Worm (Caenorhabditis elegans): ENCODE data around the gene ZK507.1.

The ZK507.1 gene

DNA sequence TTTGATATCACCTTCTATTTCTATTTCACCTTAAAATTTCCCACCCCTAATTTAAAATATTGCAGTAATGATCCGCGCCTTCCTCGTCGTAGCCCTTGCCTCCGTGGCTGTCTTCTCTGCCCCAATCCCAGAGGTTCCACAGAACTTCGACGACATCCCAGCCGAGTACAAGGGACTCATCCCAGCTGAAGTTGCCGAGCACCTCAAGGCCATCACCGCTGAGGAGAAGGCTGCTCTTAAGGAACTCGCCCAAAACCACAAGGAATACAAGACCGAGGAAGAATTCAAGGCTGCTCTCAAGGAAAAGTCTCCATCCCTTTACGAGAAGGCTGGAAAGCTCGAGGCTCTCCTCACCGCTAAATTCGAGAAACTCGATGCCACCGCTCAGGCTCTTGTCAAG lies 19.3 kb downstream of the ZK507.1 start, which contains the start of gene far-2:
far-2 (plus strand) TSS at position 66 of the 400 bp plus-strand sequence.
- no peak for TF ChIP-seq nhr-20 (tag; optimal IDR thresholded peaks at IDR 0.05)

DNA sequence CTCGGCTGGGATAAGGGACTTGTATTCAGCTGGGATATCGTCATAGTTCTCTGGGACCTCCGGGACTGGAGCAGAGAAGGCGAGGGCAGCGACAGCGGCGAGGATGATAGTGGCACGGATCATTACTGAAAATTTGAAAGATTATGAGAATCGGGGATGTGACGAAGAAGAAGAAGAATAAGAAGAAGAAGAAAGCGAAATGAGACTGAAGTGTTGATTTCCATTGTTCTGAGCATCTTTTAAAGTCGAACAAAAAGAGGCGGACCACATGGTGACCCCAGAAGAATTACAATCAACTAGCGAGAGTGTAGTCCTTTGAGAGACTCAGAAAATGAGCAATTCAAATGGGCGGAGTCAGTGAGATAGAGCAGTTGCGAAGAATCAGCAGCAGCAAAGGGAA lies 20.1 kb downstream of the ZK507.1 start, which contains the start of gene far-1:
far-1 (minus strand) TSS at position 125 of the 400 bp plus-strand sequence.
- TF ChIP-seq C16A3.4 (tag; optimal IDR thresholded peaks at IDR 0.05), result no peak
- peak; percentile 28 for TF ChIP-seq lin-14 (GFP tag; optimal IDR thresholded peaks at IDR 0.05)
- TF ChIP-seq lsy-2 (tag; optimal IDR thresholded peaks at IDR 0.05), result peak; percentile 12 to 30
- TF ChIP-seq dsc-1 (tag; optimal IDR thresholded peaks at IDR 0.05), result peak; percentile 72
- TF ChIP-seq xbp-1 (tag; optimal IDR thresholded peaks at IDR 0.05), result no peak
- no peak for TF ChIP-seq vab-15 (tag; optimal IDR thresholded peaks at IDR 0.05)
- peak; percentile 60 for TF ChIP-seq nhr-71 (tag; optimal IDR thresholded peaks at IDR 0.05)
- TF ChIP-seq rnt-1 (tag; optimal IDR thresholded peaks at IDR 0.05), result peak; percentile 49
- no peak for TF ChIP-seq nhr-85 (tag)
- TF ChIP-seq pqm-1 (tag; optimal IDR thresholded peaks at IDR 0.05), result no peak
- TF ChIP-seq fkh-4 (tag; optimal IDR thresholded peaks at IDR 0.05; ENCODE audit: borderline replicate concordance), result peak; percentile 48
- peak; percentile 10 for TF ChIP-seq nhr-11 (tag; optimal IDR thresholded peaks at IDR 0.05)
- TF ChIP-seq lir-3 (tag; optimal IDR thresholded peaks at IDR 0.05; ENCODE audit: poor library complexity), result peak; percentile 14
- TF ChIP-seq nhr-19 (GFP tag; conservative IDR thresholded peaks at IDR 0.05), result peak; percentile 22
- TF ChIP-seq nhr-84 (tag; optimal IDR thresholded peaks at IDR 0.05), result no peak
- peak; percentile 49 for TF ChIP-seq ama-1 (optimal IDR thresholded peaks at IDR 0.05)
- TF ChIP-seq nhr-20 (tag; optimal IDR thresholded peaks at IDR 0.05), result peak; percentile 38
- peak; percentile 39 for TF ChIP-seq snu-23 (GFP tag; optimal IDR thresholded peaks at IDR 0.05)
- TF ChIP-seq swsn-7 (tag; optimal IDR thresholded peaks at IDR 0.05), result peak; percentile 13

DNA sequence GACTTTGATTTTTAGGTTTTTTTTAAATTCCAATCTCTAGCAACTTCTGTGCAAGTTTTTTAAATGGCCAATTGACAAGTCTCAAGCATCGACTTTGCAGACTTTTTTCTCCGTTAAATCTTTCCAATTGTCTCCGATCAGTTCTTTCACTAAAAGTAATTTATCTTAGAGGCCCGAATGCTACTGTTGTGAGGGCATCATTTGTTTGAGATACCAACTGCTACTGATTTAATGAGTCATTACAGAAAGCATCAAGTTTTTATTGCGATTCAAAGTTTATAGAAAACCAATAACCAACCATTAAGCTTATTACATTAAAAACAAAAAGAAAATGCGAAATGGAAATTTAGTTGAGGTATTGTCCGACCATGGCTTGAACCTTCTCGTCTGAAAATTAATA lies 21.0 kb downstream of the ZK507.1 start:
- TF ChIP-seq dsc-1 (tag; optimal IDR thresholded peaks at IDR 0.05), result peak; percentile 1
- TF ChIP-seq rnt-1 (tag; optimal IDR thresholded peaks at IDR 0.05), result peak; percentile 54
- TF ChIP-seq lsy-2 (tag; optimal IDR thresholded peaks at IDR 0.05), result peak; percentile 3 to 39
- peak; percentile 1 for TF ChIP-seq swsn-7 (tag; optimal IDR thresholded peaks at IDR 0.05)
- peak; percentile 11 for TF ChIP-seq snu-23 (GFP tag; optimal IDR thresholded peaks at IDR 0.05)
- peak; percentile 3 for TF ChIP-seq lin-14 (GFP tag; optimal IDR thresholded peaks at IDR 0.05)
- TF ChIP-seq nhr-71 (tag; optimal IDR thresholded peaks at IDR 0.05), result peak; percentile 19
- TF ChIP-seq unc-30 (tag; optimal IDR thresholded peaks at IDR 0.05), result no peak
- peak; percentile 46 for TF ChIP-seq ama-1 (optimal IDR thresholded peaks at IDR 0.05)
- TF ChIP-seq nhr-20 (tag; optimal IDR thresholded peaks at IDR 0.05), result no peak

DNA sequence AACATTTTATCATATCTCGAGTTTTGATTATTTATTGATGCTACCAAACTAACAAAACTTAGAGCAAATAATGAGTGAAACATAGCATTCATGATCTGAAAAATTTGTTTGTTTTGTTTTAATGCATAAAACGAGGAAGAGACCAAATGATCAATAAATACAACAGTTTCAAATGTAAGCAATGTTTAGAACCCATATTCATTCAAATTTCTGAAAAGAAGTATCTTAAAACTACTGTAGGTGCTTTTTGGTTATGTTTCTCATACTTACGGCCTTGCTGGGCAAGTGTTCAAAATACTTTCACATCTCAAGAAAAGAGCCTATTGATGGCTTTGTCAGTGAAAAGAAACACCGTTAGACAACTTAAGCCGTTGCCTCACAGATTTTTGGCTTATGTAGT lies 23.4 kb downstream of the ZK507.1 start, which contains the start of gene F02A9.1:
F02A9.1 (minus strand) TSS at position 101 of the 400 bp plus-strand sequence.
- TF ChIP-seq dpl-1 (GFP tag; optimal IDR thresholded peaks at IDR 0.05), result no peak
- TF ChIP-seq ceh-88 (GFP tag; IDR thresholded peaks at IDR 0.05), result no peak
- no peak for TF ChIP-seq ztf-4 (tag; optimal IDR thresholded peaks at IDR 0.05)
- TF ChIP-seq nhr-76 (tag; optimal IDR thresholded peaks at IDR 0.05), result no peak
- TF ChIP-seq pax-3 (tag; optimal IDR thresholded peaks at IDR 0.05), result no peak
- no peak for TF ChIP-seq sox-4 (tag; optimal IDR thresholded peaks at IDR 0.05)
- no peak for TF ChIP-seq nhr-47 (tag; optimal IDR thresholded peaks at IDR 0.05)
- no peak for TF ChIP-seq lsy-2 (tag; optimal IDR thresholded peaks at IDR 0.05)
- no peak for TF ChIP-seq nhr-20 (tag; optimal IDR thresholded peaks at IDR 0.05)
- no peak for TF ChIP-seq nhr-12 (tag; optimal IDR thresholded peaks at IDR 0.05)
- no peak for TF ChIP-seq nhr-19 (GFP tag; conservative IDR thresholded peaks at IDR 0.05)
- no peak for TF ChIP-seq sup-37 (GFP tag; optimal IDR thresholded peaks at IDR 0.05)

DNA sequence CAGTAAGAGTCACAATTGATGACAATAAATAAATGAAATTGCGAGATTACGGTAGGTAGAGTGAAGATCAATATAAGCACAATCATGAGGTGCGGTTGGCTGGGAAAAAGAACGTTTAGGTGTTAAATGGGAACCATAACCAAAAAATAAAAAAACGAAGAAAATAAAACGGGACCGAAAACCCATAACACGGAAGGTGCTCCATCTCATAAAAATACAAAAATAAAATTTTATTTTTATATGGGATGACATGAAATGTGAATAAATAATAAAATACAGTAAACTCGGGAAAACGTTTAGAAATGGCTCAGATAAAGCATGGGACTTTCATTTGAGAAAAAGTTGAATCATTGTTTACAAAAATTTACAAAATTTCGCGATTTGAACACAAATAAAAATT lies 25.6 kb downstream of the ZK507.1 start, which contains the start of gene F02A9.7:
F02A9.7 (minus strand) TSS at position 101 of the 400 bp plus-strand sequence.
- TF ChIP-seq nhr-84 (tag; optimal IDR thresholded peaks at IDR 0.05), result no peak
- TF ChIP-seq pax-3 (tag; optimal IDR thresholded peaks at IDR 0.05), result no peak
- no peak for TF ChIP-seq alr-1 (tag; optimal IDR thresholded peaks at IDR 0.05; ENCODE audit: borderline replicate concordance)

ce11 chrIII:9072704-9073103 lies 28.4 kb downstream of the ZK507.1 start:
- TF ChIP-seq unc-30 (tag; optimal IDR thresholded peaks at IDR 0.05) (no peak), unc-86 (tag; optimal IDR thresholded peaks at IDR 0.05) (no peak), mab-9 (GFP tag; IDR thresholded peaks at IDR 0.05) (no peak), hlh-4 (tag; optimal IDR thresholded peaks at IDR 0.05) (no peak), snu-23 (GFP tag; optimal IDR thresholded peaks at IDR 0.05) (no peak), F16B12.6 (tag; optimal IDR thresholded peaks at IDR 0.05) (no peak), egl-13 (tag; optimal IDR thresholded peaks at IDR 0.05) (no peak), lin-13 (GFP tag; optimal IDR thresholded peaks at IDR 0.05) (no peak), pax-3 (tag; optimal IDR thresholded peaks at IDR 0.05) (no peak)

All from whole organism, L1 larva.